Fruit fly (Drosophila melanogaster) whole organism, embryonic: ENCODE measurements around the gene CG32267.

Experiments
- Aef1 ChIP-seq: fragments of 200-800 bp; sonication (Bioruptor generic); IDR thresholded peaks from 3 replicates; pipeline ENCODE4 v1.3.6; 2022; ENCODE audit warnings: missing biosample characterization, missing genetic modification characterization
- Antp ChIP-seq: fragments of 200-800 bp; sonication (Bioruptor generic); optimal IDR thresholded peaks from 3 replicates; lab custom pipeline; 2016; ENCODE audit warnings: missing biosample characterization, missing genetic modification characterization
- Bdp1 ChIP-seq: fragments of 200-800 bp; sonication (Bioruptor generic); optimal IDR thresholded peaks from 3 replicates; lab custom pipeline; 2016; ENCODE audit warnings: missing biosample characterization, missing genetic modification characterization
- CG11560 ChIP-seq: fragments of 200-800 bp; sonication (Bioruptor generic); IDR thresholded peaks from 3 replicates; pipeline ENCODE4 v1.3.6; 2022; ENCODE audit warnings: missing biosample characterization, missing genetic modification characterization
- CG13287 ChIP-seq: fragments of 200-800 bp; sonication (Bioruptor generic); IDR thresholded peaks from 2 replicates; pipeline ENCODE4 v1.3.6; 2022; ENCODE audit warnings: missing biosample characterization, missing genetic modification characterization; ENCODE audit not compliant: partially characterized antibody
- CG13775 ChIP-seq: fragments of 200-800 bp; sonication (Bioruptor generic); optimal IDR thresholded peaks from 3 replicates; lab custom pipeline; 2017; ENCODE audit warnings: missing biosample characterization, mild to moderate bottlenecking, missing genetic modification characterization
- CG14860 ChIP-seq: fragments of 200-800 bp; sonication (Bioruptor generic); IDR thresholded peaks from 3 replicates; pipeline ENCODE4 v1.3.6; 2022; ENCODE audit warnings: missing biosample characterization, missing genetic modification characterization; ENCODE audit not compliant: partially characterized antibody
- CG14965 ChIP-seq: fragments of 200-800 bp; sonication (Bioruptor generic); optimal IDR thresholded peaks from 2 replicates; lab custom pipeline; 2016; ENCODE audit warnings: missing biosample characterization, missing genetic modification characterization, borderline replicate concordance
- CG15479 ChIP-seq: fragments of 200-800 bp; sonication (Bioruptor generic); optimal IDR thresholded peaks from 3 replicates; lab custom pipeline; 2019; ENCODE audit warnings: missing biosample characterization, mild to moderate bottlenecking, missing genetic modification characterization, moderate library complexity
- CG1602 ChIP-seq: fragments of 200-800 bp; sonication (Bioruptor generic); optimal IDR thresholded peaks from 3 replicates; lab custom pipeline; 2016; ENCODE audit warnings: missing biosample characterization, missing genetic modification characterization
- CG17385 ChIP-seq: fragments of 200-800 bp; sonication (Bioruptor generic); optimal IDR thresholded peaks from 3 replicates; lab custom pipeline; 2018; ENCODE audit warnings: missing biosample characterization, mild to moderate bottlenecking, missing genetic modification characterization
- CG2120 ChIP-seq: fragments of 200-800 bp; sonication (Bioruptor generic); optimal IDR thresholded peaks from 3 replicates; lab custom pipeline; 2016; ENCODE audit warnings: missing biosample characterization, missing genetic modification characterization
- CG2129 ChIP-seq: fragments of 200-800 bp; sonication (Bioruptor generic); IDR thresholded peaks from 2 replicates; pipeline ENCODE4 v1.3.6; 2022; ENCODE audit warnings: missing biosample characterization, missing genetic modification characterization; ENCODE audit not compliant: partially characterized antibody
- CG30431 ChIP-seq: fragments of 200-800 bp; sonication (Bioruptor generic); optimal IDR thresholded peaks from 2 replicates; lab custom pipeline; 2017; ENCODE audit warnings: missing biosample characterization, missing genetic modification characterization
- CG4282 ChIP-seq: fragments of 200-800 bp; sonication (Bioruptor generic); optimal IDR thresholded peaks from 2 replicates; lab custom pipeline; 2016; ENCODE audit warnings: missing biosample characterization, missing genetic modification characterization
- CG4360 ChIP-seq: fragments of 200-800 bp; sonication (Bioruptor generic); IDR thresholded peaks from 2 replicates; pipeline ENCODE4 v1.3.6; 2022; ENCODE audit warnings: missing biosample characterization, missing genetic modification characterization
- CG6689 ChIP-seq: fragments of 200-800 bp; sonication (Bioruptor generic); IDR thresholded peaks from 2 replicates; pipeline ENCODE4 v1.3.6; 2022; ENCODE audit warnings: missing biosample characterization, missing genetic modification characterization
- CG7963 ChIP-seq: fragments of 200-800 bp; sonication (Bioruptor generic); IDR thresholded peaks from 3 replicates; pipeline ENCODE4 v1.3.6; 2022; ENCODE audit warnings: missing biosample characterization, missing genetic modification characterization; ENCODE audit not compliant: partially characterized antibody
- Dp ChIP-seq: fragments of 200-800 bp; sonication (Bioruptor generic); optimal IDR thresholded peaks from 2 replicates; lab custom pipeline; 2018; ENCODE audit warnings: missing biosample characterization, mild to moderate bottlenecking, missing genetic modification characterization, moderate library complexity
- Kr ChIP-seq: fragments of 200-800 bp; sonication (Bioruptor generic); optimal IDR thresholded peaks from 2 replicates; lab custom pipeline; 2017; ENCODE audit warnings: missing biosample characterization, mild to moderate bottlenecking, missing genetic modification characterization
- Med ChIP-seq: fragments of 200-800 bp; sonication (Bioruptor generic); peaks from one replicate; lab custom pipeline; 2016; ENCODE audit warnings: missing biosample characterization, missing genetic modification characterization, mild to moderate bottlenecking, inconsistent platforms, moderate library complexity
- NK7.1 ChIP-seq: fragments of 200-800 bp; sonication (Bioruptor generic); optimal IDR thresholded peaks from 3 replicates; lab custom pipeline; 2016; ENCODE audit warnings: missing biosample characterization, missing genetic modification characterization
- Nf-YC ChIP-seq: fragments of 200-800 bp; optimal IDR thresholded peaks from 3 replicates; lab custom pipeline; 2019; ENCODE audit warnings: missing biosample characterization, mild to moderate bottlenecking, missing genetic modification characterization, moderate library complexity
- Opbp ChIP-seq: fragments of 200-800 bp; sonication (Bioruptor generic); IDR thresholded peaks from 3 replicates; pipeline ENCODE4 v1.3.6; 2022; ENCODE audit warnings: missing biosample characterization, missing genetic modification characterization; ENCODE audit not compliant: partially characterized antibody
- Poxn ChIP-seq: fragments of 200-800 bp; sonication (Bioruptor generic); IDR thresholded peaks from 2 replicates; pipeline ENCODE4 v1.3.6; 2022; ENCODE audit warnings: missing biosample characterization, missing genetic modification characterization
- Side ChIP-seq: fragments of 200-800 bp; sonication (Bioruptor generic); optimal IDR thresholded peaks from 2 replicates; lab custom pipeline; 2016; ENCODE audit warnings: missing biosample characterization, missing genetic modification characterization
- Sox102F ChIP-seq: fragments of 200-800 bp; sonication (Bioruptor generic); optimal IDR thresholded peaks from 2 replicates; lab custom pipeline; 2018; ENCODE audit warnings: missing biosample characterization, mild to moderate bottlenecking, missing genetic modification characterization, moderate library complexity
- Tbp ChIP-seq: fragments of >200 bp; optimal IDR thresholded peaks from 2 replicates; lab custom pipeline; 2018; ENCODE audit warnings: missing biosample characterization, missing genetic modification characterization
- aop ChIP-seq: fragments of 200-800 bp; sonication (Bioruptor generic); IDR thresholded peaks from 2 replicates; pipeline ENCODE4 v1.3.6; 2022; ENCODE audit warnings: missing biosample characterization, missing genetic modification characterization
- bcd ChIP-seq: fragments of 200-800 bp; sonication (Bioruptor generic); optimal IDR thresholded peaks from 2 replicates; lab custom pipeline; 2017; ENCODE audit warnings: missing biosample characterization, mild to moderate bottlenecking, missing genetic modification characterization
- eve ChIP-seq, 2 experiments: fragments of >200 bp; optimal IDR thresholded peaks; 2 replicates each; lab custom pipeline; 2017; ENCODE audit warnings: missing biosample characterization in 2 of 2, missing genetic modification characterization in 2 of 2
- fd64A ChIP-seq: fragments of 200-800 bp; sonication (Bioruptor generic); optimal IDR thresholded peaks from 3 replicates; lab custom pipeline; 2018; ENCODE audit warnings: missing biosample characterization, mild to moderate bottlenecking, missing genetic modification characterization
- hb ChIP-seq: fragments of 200-800 bp; sonication (Bioruptor generic); IDR thresholded peaks from 3 replicates; pipeline ENCODE4 v1.3.6; 2022; ENCODE audit warnings: missing biosample characterization, missing genetic modification characterization; ENCODE audit not compliant: partially characterized antibody
- ken ChIP-seq: fragments of 200-800 bp; sonication (Bioruptor generic); IDR thresholded peaks from 3 replicates; pipeline ENCODE4 v1.3.6; 2022; ENCODE audit warnings: missing biosample characterization, missing genetic modification characterization
- mam ChIP-seq: fragments of 200-800 bp; sonication (Bioruptor generic); optimal IDR thresholded peaks from 3 replicates; lab custom pipeline; 2016; ENCODE audit warnings: missing biosample characterization, missing genetic modification characterization
- otp ChIP-seq: fragments of 200-800 bp; sonication (Bioruptor generic); IDR thresholded peaks from 3 replicates; pipeline ENCODE4, ENCODE4 v1.3.6; 2022; ENCODE audit warnings: missing biosample characterization, missing genetic modification characterization
- pros ChIP-seq: fragments of 200-800 bp; sonication (Bioruptor generic); optimal IDR thresholded peaks from 3 replicates; lab custom pipeline; 2019; ENCODE audit warnings: missing biosample characterization, mild to moderate bottlenecking, missing genetic modification characterization, moderate library complexity
- ro ChIP-seq: fragments of 200-800 bp; sonication (Bioruptor generic); IDR thresholded peaks from 2 replicates; pipeline ENCODE4 v1.3.6; 2022; ENCODE audit warnings: missing biosample characterization, missing genetic modification characterization
- sens-2 ChIP-seq: fragments of 200-800 bp; sonication (Bioruptor generic); IDR thresholded peaks from 2 replicates; pipeline ENCODE4 v1.3.6; 2022; ENCODE audit warnings: missing biosample characterization, missing genetic modification characterization
- sna ChIP-seq: fragments of 200-800 bp; sonication (Bioruptor generic); IDR thresholded peaks from 2 replicates; pipeline ENCODE4 v1.3.6; 2022; ENCODE audit warnings: missing biosample characterization, missing genetic modification characterization; ENCODE audit not compliant: partially characterized antibody
- tio ChIP-seq: fragments of 200-800 bp; sonication (Bioruptor generic); optimal IDR thresholded peaks from 2 replicates; lab custom pipeline; 2017; ENCODE audit warnings: missing biosample characterization, missing genetic modification characterization, inconsistent platforms
- wek ChIP-seq: fragments of 200-800 bp; sonication (Bioruptor generic); optimal IDR thresholded peaks from 3 replicates; lab custom pipeline; 2018; ENCODE audit warnings: missing biosample characterization, mild to moderate bottlenecking, missing genetic modification characterization, moderate library complexity

The CG32267 gene

dm6 chr3L:3492116-3492747 lies 20.3 kb upstream of the CG32267 start (continued):
- no peak for TF ChIP-seq hb (GFP tag; lab: Robert Waterston, UW)
- TF ChIP-seq CG14965 (GFP tag; lab: Kevin White, UChicago): no peak
- no peak for TF ChIP-seq CG6689
- no peak for TF ChIP-seq Kr (GFP tag; lab: Kevin White, UChicago)
- no peak for TF ChIP-seq CG7963
- no peak for TF ChIP-seq mam (GFP tag; lab: Kevin White, UChicago)
- TF ChIP-seq CG14860 (GFP tag; lab: Robert Waterston, UW): no peak
- no peak for TF ChIP-seq Antp (GFP tag; lab: Kevin White, UChicago)
- TF ChIP-seq Opbp: no peak
- no peak for TF ChIP-seq CG4282 (GFP tag; lab: Kevin White, UChicago)
- TF ChIP-seq eve (GFP tag; optimal IDR thresholded peaks at IDR 0.05; lab: Kevin White, UChicago): no peak
- TF ChIP-seq sna: no peak
- TF ChIP-seq tio: peak; percentile 20
- no peak for TF ChIP-seq sens-2 (GFP tag; lab: Robert Waterston, UW)
- TF ChIP-seq otp (GFP tag; lab: Robert Waterston, UW): no peak
- TF ChIP-seq Sox102F (GFP tag; lab: Kevin White, UChicago): peak; percentile 33
- no peak for TF ChIP-seq CG30431 (GFP tag; lab: Kevin White, UChicago)
- no peak for TF ChIP-seq CG4360 (GFP tag; lab: Robert Waterston, UW)
- no peak for TF ChIP-seq Side
- TF ChIP-seq Aef1 (GFP tag; lab: Robert Waterston, UW): 0 out of 3 replicates have a peak, but pooled peaks have one; percentile 11
- TF ChIP-seq Poxn (GFP tag; lab: Robert Waterston, UW): no peak
- TF ChIP-seq ken (GFP tag; lab: Robert Waterston, UW): no peak
- no peak for TF ChIP-seq NK7.1 (GFP tag; lab: Kevin White, UChicago)
- TF ChIP-seq CG2129 (GFP tag; lab: Robert Waterston, UW): no peak
- no peak for TF ChIP-seq CG13287 (GFP tag; lab: Robert Waterston, UW)
- no peak for TF ChIP-seq ro (GFP tag; lab: Robert Waterston, UW)
- TF ChIP-seq Med (GFP tag; lab: Kevin White, UChicago): no peak
- TF ChIP-seq CG17385 (GFP tag; lab: Kevin White, UChicago): no peak
- no peak for TF ChIP-seq Tbp (GFP tag; lab: Kevin White, UChicago)
- TF ChIP-seq bcd: peak; percentile 21
- TF ChIP-seq CG11560 (tag; lab: Robert Waterston, UW): no peak
- TF ChIP-seq CG2120 (GFP tag; lab: Kevin White, UChicago): peak; percentile 72
- TF ChIP-seq Nf-YC (tag; lab: Kevin White, UChicago): no peak
- no peak for TF ChIP-seq Dp (GFP tag; lab: Kevin White, UChicago)
- no peak for TF ChIP-seq wek (GFP tag; lab: Kevin White, UChicago)
- no peak for TF ChIP-seq aop (GFP tag; lab: Robert Waterston, UW)
- TF ChIP-seq Bdp1: no peak
- no peak for TF ChIP-seq fd64A
- no peak for TF ChIP-seq CG1602
- TF ChIP-seq CG13775 (GFP tag; lab: Kevin White, UChicago): no peak
- TF ChIP-seq pros (GFP tag; lab: Kevin White, UChicago): no peak
- TF ChIP-seq CG15479: no peak
